Worm (Caenorhabditis elegans) whole organism, young adult: ENCODE results near the gene T13C5.3.

Source experiments
- B0019.2 ChIP-seq: fragments of 200-800 bp; sonication (Bioruptor generic); conservative IDR thresholded peaks from 2 replicates; pipeline ENCODE4 v1.3.6; 2022; ENCODE audit warnings: missing genetic modification reagents, missing genetic modification characterization, missing compliant biosample characterization
- B0035.1 ChIP-seq: sonication (generic microtip); optimal IDR thresholded peaks from 2 replicates; lab custom pipeline; 2016; ENCODE audit warnings: missing genetic modification characterization, mild to moderate bottlenecking, missing compliant biosample characterization, missing genotype, missing genetic modification reagents
- B0336.3 ChIP-seq: fragments of 200-800 bp; sonication (Bioruptor generic); IDR thresholded peaks from 2 replicates; pipeline ENCODE4 v1.3.6; 2022; ENCODE audit warnings: missing genetic modification characterization, missing compliant biosample characterization
- C06A6.2 ChIP-seq: fragments of 200-800 bp; sonication (Bioruptor generic); conservative IDR thresholded peaks from 2 replicates; pipeline ENCODE4 v1.3.6; 2022; ENCODE audit warnings: missing genetic modification characterization, missing compliant biosample characterization
- C17E4.6 ChIP-seq: fragments of 200-800 bp; sonication (Bioruptor generic); IDR thresholded peaks from 2 replicates; pipeline ENCODE4 v1.3.6; 2022; ENCODE audit warnings: missing genetic modification reagents, missing genetic modification characterization, missing compliant biosample characterization
- F22D6.2 ChIP-seq: sonication (generic microtip); optimal IDR thresholded peaks from 2 replicates; lab custom pipeline; 2016; ENCODE audit warnings: mild to moderate bottlenecking, missing genetic modification characterization, missing compliant biosample characterization
- F49E8.2 ChIP-seq: sonication (generic microtip); optimal IDR thresholded peaks from 3 replicates; lab custom pipeline; 2017; ENCODE audit warnings: missing genetic modification characterization, mild to moderate bottlenecking, missing compliant biosample characterization, antibody characterized with exemption, moderate library complexity; ENCODE audit not compliant: insufficient read depth
- K12H6.12 ChIP-seq: fragments of 200-800 bp; sonication (Bioruptor generic); optimal IDR thresholded peaks from 2 replicates; lab custom pipeline; 2018; ENCODE audit warnings: mild to moderate bottlenecking, missing genetic modification characterization, missing compliant biosample characterization
- Y53F4B.3 ChIP-seq: fragments of 200-800 bp; sonication (Bioruptor generic); IDR thresholded peaks from 2 replicates; pipeline ENCODE4 v1.3.6; 2022; ENCODE audit warnings: missing genetic modification reagents, missing genetic modification characterization, missing compliant biosample characterization
- Y53G8AR.9 ChIP-seq: fragments of 200-800 bp; sonication (Bioruptor generic); conservative IDR thresholded peaks from 2 replicates; pipeline ENCODE4 v1.3.6; 2022; ENCODE audit warnings: missing genetic modification reagents, missing genetic modification characterization, missing compliant biosample characterization
- Y67H2A.10 ChIP-seq: fragments of 200-800 bp; sonication (Bioruptor generic); conservative IDR thresholded peaks from 2 replicates; pipeline ENCODE4 v1.3.6; 2022; ENCODE audit warnings: missing genetic modification reagents, missing genetic modification characterization, missing compliant biosample characterization
- Y79H2A.3 ChIP-seq: fragments of 200-800 bp; sonication (Bioruptor generic); conservative IDR thresholded peaks from 2 replicates; pipeline ENCODE4 v1.3.6; 2022; ENCODE audit warnings: missing genetic modification reagents, missing genetic modification characterization, missing compliant biosample characterization
- Y95B8A.8 ChIP-seq: fragments of 200-800 bp; sonication (Bioruptor generic); IDR thresholded peaks from 2 replicates; pipeline ENCODE4 v1.3.6; 2022; ENCODE audit warnings: missing genetic modification reagents, missing genetic modification characterization, missing compliant biosample characterization
- akir-1 ChIP-seq: fragments of 200-800 bp; sonication (Bioruptor generic); optimal IDR thresholded peaks from 2 replicates; lab custom pipeline; 2018; ENCODE audit warnings: mild to moderate bottlenecking, missing genetic modification characterization, moderate library complexity, missing compliant biosample characterization
- bed-1 ChIP-seq: fragments of 200-800 bp; sonication (Bioruptor generic); IDR thresholded peaks from 2 replicates; pipeline ENCODE4 v1.3.6; 2022; ENCODE audit warnings: missing genetic modification reagents, missing genetic modification characterization, missing compliant biosample characterization
- ccch-3 ChIP-seq: fragments of 200-800 bp; sonication (Bioruptor generic); optimal IDR thresholded peaks from 2 replicates; lab custom pipeline; 2018; ENCODE audit warnings: mild to moderate bottlenecking, missing genetic modification characterization, missing compliant biosample characterization
- cebp-1 ChIP-seq, 2 experiments: fragments of 200-800 bp in 1 of 2; sonication (Bioruptor generic) in 1 of 2; sonication (generic microtip) in 1 of 2; IDR thresholded peaks in 1 of 2; optimal IDR thresholded peaks in 1 of 2; 2 replicates each; pipeline versions ENCODE4 v1.3.6 to Lab custom; 2017 to 2022; ENCODE audit warnings: missing compliant biosample characterization in 2 of 2, missing genetic modification characterization in 2 of 2, mild to moderate bottlenecking in 1 of 2, missing genetic modification reagents in 1 of 2, moderate library complexity in 1 of 2
- ceh-27 ChIP-seq: fragments of 200-800 bp; sonication (Bioruptor generic); optimal IDR thresholded peaks from 2 replicates; lab custom pipeline; 2018; ENCODE audit warnings: mild to moderate bottlenecking, missing genetic modification characterization, moderate library complexity, missing compliant biosample characterization
- ceh-79 ChIP-seq: sonication (generic microtip); optimal IDR thresholded peaks from 2 replicates; lab custom pipeline; 2017; ENCODE audit warnings: mild to moderate bottlenecking, missing genetic modification characterization, missing compliant biosample characterization
- ceh-91 ChIP-seq: fragments of 200-800 bp; sonication (Bioruptor generic); IDR thresholded peaks from 2 replicates; pipeline ENCODE4 v1.3.6; 2022; ENCODE audit warnings: missing genetic modification reagents, missing genetic modification characterization, missing compliant biosample characterization
- dpff-1 ChIP-seq: sonication (generic microtip); optimal IDR thresholded peaks from 2 replicates; lab custom pipeline; 2017; ENCODE audit warnings: mild to moderate bottlenecking, missing genetic modification characterization, missing compliant biosample characterization
- egl-18 ChIP-seq: fragments of 200-800 bp; sonication (Bioruptor generic); IDR thresholded peaks from 2 replicates; pipeline ENCODE4 v1.3.6; 2022; ENCODE audit warnings: missing genetic modification reagents, missing genetic modification characterization, missing compliant biosample characterization
- egl-44 ChIP-seq: fragments of 200-800 bp; sonication (Bioruptor generic); IDR thresholded peaks from 2 replicates; pipeline ENCODE4 v1.3.6; 2022; ENCODE audit warnings: missing genetic modification reagents, missing genetic modification characterization, missing compliant biosample characterization
- ekl-4 ChIP-seq: fragments of 200-800 bp; sonication (Bioruptor generic); IDR thresholded peaks from 2 replicates; pipeline ENCODE4 v1.3.6; 2022; ENCODE audit warnings: missing genetic modification reagents, missing genetic modification characterization, missing compliant biosample characterization
- ets-4 ChIP-seq: fragments of 200-800 bp; sonication (Bioruptor generic); optimal IDR thresholded peaks from 2 replicates; lab custom pipeline; 2018; ENCODE audit warnings: mild to moderate bottlenecking, missing genetic modification characterization, missing compliant biosample characterization
- fkh-3 ChIP-seq: sonication (generic microtip); optimal IDR thresholded peaks from 2 replicates; lab custom pipeline; 2016; ENCODE audit warnings: mild to moderate bottlenecking, missing genetic modification characterization, missing compliant biosample characterization
- him-1 ChIP-seq: sonication (generic microtip); optimal IDR thresholded peaks from 2 replicates; lab custom pipeline; 2016; ENCODE audit warnings: missing genotype, missing genetic modification reagents, missing genetic modification characterization, missing compliant biosample characterization
- hsf-1 ChIP-seq: fragments of 200-800 bp; sonication (Bioruptor generic); IDR thresholded peaks from 2 replicates; pipeline ENCODE4 v1.3.6; 2022; ENCODE audit warnings: missing genetic modification reagents, missing genetic modification characterization, missing compliant biosample characterization
- mcd-1 ChIP-seq: fragments of 200-800 bp; sonication (Bioruptor generic); IDR thresholded peaks from 2 replicates; pipeline ENCODE4 v1.3.6; 2022; ENCODE audit warnings: missing genetic modification reagents, missing genetic modification characterization, missing compliant biosample characterization
- mes-4 ChIP-seq: sonication (generic microtip); optimal IDR thresholded peaks from 2 replicates; lab custom pipeline; 2016; ENCODE audit warnings: missing genotype, missing genetic modification characterization, missing compliant biosample characterization
- nfya-1 ChIP-seq: sonication (generic microtip); optimal IDR thresholded peaks from 2 replicates; lab custom pipeline; 2017; ENCODE audit warnings: antibody characterized with exemption, missing compliant biosample characterization, missing genetic modification characterization, borderline replicate concordance; ENCODE audit not compliant: insufficient read depth
- nfyb-1 ChIP-seq: fragments of 200-800 bp; sonication (Bioruptor generic); IDR thresholded peaks from 2 replicates; pipeline ENCODE4 v1.3.6; 2022; ENCODE audit warnings: missing genetic modification reagents, missing genetic modification characterization, missing compliant biosample characterization
- nhr-120 ChIP-seq: fragments of 200-800 bp; sonication (Bioruptor generic); IDR thresholded peaks from 2 replicates; pipeline ENCODE4 v1.3.6; 2022; ENCODE audit warnings: missing genetic modification characterization, missing compliant biosample characterization
- nhr-27 ChIP-seq: fragments of 200-800 bp; sonication (Bioruptor generic); optimal IDR thresholded peaks from 2 replicates; lab custom pipeline; 2018; ENCODE audit warnings: mild to moderate bottlenecking, missing genetic modification characterization, moderate library complexity, missing compliant biosample characterization
- rec-8 ChIP-seq, 2 experiments: sonication (generic microtip); optimal IDR thresholded peaks; 2 replicates each; lab custom pipeline; 2016; ENCODE audit warnings: mild to moderate bottlenecking in 2 of 2, missing genetic modification characterization in 2 of 2, missing genetic modification reagents in 2 of 2, missing genotype in 2 of 2, missing biosample characterization in 1 of 2, missing compliant biosample characterization in 1 of 2, moderate library complexity in 1 of 2
- sdz-38 ChIP-seq: sonication (generic microtip); optimal IDR thresholded peaks from 2 replicates; lab custom pipeline; 2016; ENCODE audit warnings: missing genotype, missing genetic modification characterization, missing compliant biosample characterization
- sea-2 ChIP-seq: fragments of 200-800 bp; sonication (Bioruptor generic); IDR thresholded peaks from 2 replicates; pipeline ENCODE4 v1.3.6; 2022; ENCODE audit warnings: missing genetic modification characterization, missing compliant biosample characterization
- snpc-1.1 ChIP-seq: sonication (generic microtip); optimal IDR thresholded peaks from 2 replicates; lab custom pipeline; 2017; ENCODE audit warnings: missing genetic modification characterization, mild to moderate bottlenecking, missing compliant biosample characterization, antibody characterized with exemption, moderate library complexity, missing genotype, missing genetic modification reagents; ENCODE audit not compliant: insufficient read depth
- tbx-9 ChIP-seq: sonication (generic microtip); optimal IDR thresholded peaks from 2 replicates; lab custom pipeline; 2016; ENCODE audit warnings: borderline replicate concordance, missing genetic modification characterization, inconsistent platforms, missing compliant biosample characterization
- tlf-1 ChIP-seq: fragments of 200-800 bp; sonication (Bioruptor generic); optimal IDR thresholded peaks from 2 replicates; lab custom pipeline; 2018; ENCODE audit warnings: mild to moderate bottlenecking, missing genetic modification characterization, missing compliant biosample characterization
- zfh-2 ChIP-seq: fragments of 200-800 bp; sonication (Bioruptor generic); conservative IDR thresholded peaks from 2 replicates; pipeline ENCODE4 v1.3.6; 2022; ENCODE audit warnings: missing genetic modification reagents, missing genetic modification characterization, missing compliant biosample characterization
- ztf-18 ChIP-seq: sonication (generic microtip); optimal IDR thresholded peaks from 2 replicates; lab custom pipeline; 2016; ENCODE audit warnings: missing genotype, mild to moderate bottlenecking, missing genetic modification characterization, missing compliant biosample characterization
- ztf-25 ChIP-seq: fragments of 200-800 bp; sonication (Bioruptor generic); IDR thresholded peaks from 2 replicates; pipeline ENCODE4 v1.3.6; 2022; ENCODE audit warnings: missing genetic modification reagents, missing genetic modification characterization, missing compliant biosample characterization
- ztf-28 ChIP-seq: fragments of 200-800 bp; sonication (Bioruptor generic); IDR thresholded peaks from 2 replicates; pipeline ENCODE4 v1.3.6; 2022; ENCODE audit warnings: missing genetic modification reagents, missing genetic modification characterization, missing compliant biosample characterization
- ztf-3 ChIP-seq: fragments of 200-800 bp; sonication (Bioruptor generic); optimal IDR thresholded peaks from 2 replicates; lab custom pipeline; 2018; ENCODE audit warnings: mild to moderate bottlenecking, missing genetic modification characterization, missing compliant biosample characterization
- ztf-6 ChIP-seq: fragments of 200-800 bp; sonication (Bioruptor generic); IDR thresholded peaks from 2 replicates; pipeline ENCODE4 v1.3.6; 2022; ENCODE audit warnings: missing genetic modification reagents, missing genetic modification characterization, missing compliant biosample characterization

T13C5.3 gene

ce11 chrX:6207687-6208088, 29.4 kb downstream of the T13C5.3 start, which contains the start of gene T13C5.6 (continued):
- TF ChIP-seq ztf-18 (tag; lab: Kevin White, UChicago): peak; percentile 77
- peak; percentile 74 for TF ChIP-seq tbx-9 (tag; lab: Kevin White, UChicago)
- TF ChIP-seq zfh-2 (GFP tag; lab: Robert Waterston, UW): peak; percentile 89
- peak; percentile 72; the same call in 1 of the 2 replicates for TF ChIP-seq nhr-120
- TF ChIP-seq ztf-6 (GFP tag; lab: Robert Waterston, UW): 0 out of 2 replicates have a peak, but pooled peaks have one; percentile 58
- peak; percentile 79 for TF ChIP-seq akir-1 (GFP tag; lab: Kevin White, UChicago)
- TF ChIP-seq F22D6.2 (tag; lab: Kevin White, UChicago): peak; percentile 83
- TF ChIP-seq nfyb-1 (GFP tag; lab: Robert Waterston, UW): peak; percentile 93
- peak; percentile 92; the same call in 1 of the 2 replicates for TF ChIP-seq bed-1 (GFP tag; lab: Robert Waterston, UW)
- 0 out of 2 replicates have a peak, but pooled peaks have one; percentile 44 for TF ChIP-seq ztf-28 (GFP tag; lab: Robert Waterston, UW)
- peak; percentile 66; the same call in 1 of the 2 replicates for TF ChIP-seq Y79H2A.3 (GFP tag; lab: Robert Waterston, UW)
- TF ChIP-seq C06A6.2: peak; percentile 75; the same call in 1 of the 2 replicates
- peak; percentile 91 for TF ChIP-seq nhr-27
- peak; percentile 88 for TF ChIP-seq B0035.1 (tag; lab: Kevin White, UChicago)
- TF ChIP-seq F49E8.2 (tag; lab: Kevin White, UChicago): no peak
- TF ChIP-seq Y53F4B.3 (GFP tag; lab: Robert Waterston, UW): no peak
- TF ChIP-seq ztf-3 (GFP tag; lab: Kevin White, UChicago): peak; percentile 33
- TF ChIP-seq fkh-3: peak; percentile 76
- TF ChIP-seq K12H6.12 (tag; lab: Kevin White, UChicago): peak; percentile 95
- no peak for TF ChIP-seq snpc-1.1 (tag; lab: Kevin White, UChicago)
- TF ChIP-seq ekl-4 (GFP tag; lab: Robert Waterston, UW): peak; percentile 87
- TF ChIP-seq ztf-25 (GFP tag; lab: Robert Waterston, UW): peak; percentile 87
- TF ChIP-seq ceh-27 (GFP tag; lab: Kevin White, UChicago): peak; percentile 97
- no peak for TF ChIP-seq sea-2 (GFP tag; lab: Robert Waterston, UW)
- TF ChIP-seq Y95B8A.8 (GFP tag; lab: Robert Waterston, UW): 0 out of 2 replicates have a peak, but pooled peaks have one; percentile 48
- peak; percentile 74 for TF ChIP-seq mcd-1 (GFP tag; lab: Robert Waterston, UW)
- peak; percentile 88 for TF ChIP-seq egl-44 (GFP tag; lab: Robert Waterston, UW)
- no peak for TF ChIP-seq nfya-1 (tag; lab: Kevin White, UChicago)
- TF ChIP-seq tlf-1 (GFP tag; lab: Kevin White, UChicago): peak; percentile 72
- TF ChIP-seq ccch-3: peak; percentile 63
- TF ChIP-seq egl-18 (GFP tag; lab: Robert Waterston, UW): peak; percentile 65; the same call in 1 of the 2 replicates
- peak; percentile 67 for TF ChIP-seq ceh-79 (tag; lab: Kevin White, UChicago)
- TF ChIP-seq B0019.2: no peak
- peak; percentile 72; the same call in 1 of the 2 replicates for TF ChIP-seq Y53G8AR.9
- TF ChIP-seq ceh-91 (GFP tag; lab: Robert Waterston, UW): no peak
- TF ChIP-seq cebp-1 (GFP tag; IDR thresholded peaks at IDR 0.05; lab: Robert Waterston, UW): peak; percentile 74
- peak; percentile 91 for TF ChIP-seq cebp-1 (tag; optimal IDR thresholded peaks at IDR 0.05; lab: Kevin White, UChicago)
- peak; percentile 49 for TF ChIP-seq him-1 (tag; lab: Kevin White, UChicago)
- TF ChIP-seq B0336.3 (GFP tag; lab: Robert Waterston, UW): peak; percentile 85; the same call in 1 of the 2 replicates
- peak; percentile 61 for TF ChIP-seq sdz-38 (tag; lab: Kevin White, UChicago)
- TF ChIP-seq mes-4: peak; percentile 87
- TF ChIP-seq Y67H2A.10 (GFP tag; lab: Robert Waterston, UW): 0 out of 2 replicates have a peak, but pooled peaks have one; percentile 26
- peak; percentile 2 for TF ChIP-seq dpff-1 (tag; lab: Kevin White, UChicago)
- peak; percentile 90 for TF ChIP-seq ets-4 (GFP tag; lab: Kevin White, UChicago)
- 0 out of 2 replicates have a peak, but pooled peaks have one; percentile 22 for TF ChIP-seq hsf-1 (GFP tag; lab: Robert Waterston, UW)
- peak; percentile 78 to 93 for TF ChIP-seq rec-8 (tag; optimal IDR thresholded peaks at IDR 0.05; lab: Kevin White, UChicago)
- TF ChIP-seq C17E4.6 (GFP tag; lab: Robert Waterston, UW): peak; percentile 26; the same call in 1 of the 2 replicates
